Worm (Caenorhabditis elegans) whole organism, L1 larva: Measurements from ENCODE around the gene btf-1.

Experiments used
- ceh-82 ChIP-seq, 3 experiments: fragments of 150-350 bp in 1 of 3; sonication (generic microtip) in 2 of 3; optimal IDR thresholded peaks; 2 replicates each; lab custom pipeline; 2014 to 2017; ENCODE audit warnings: missing biosample characterization in 3 of 3, missing genetic modification characterization in 3 of 3
- fkh-10 ChIP-seq: sonication (generic microtip); optimal IDR thresholded peaks from 2 replicates; lab custom pipeline; 2017; ENCODE audit warnings: missing biosample characterization, missing genetic modification reagents, missing genetic modification characterization
- fkh-4 ChIP-seq: sonication (generic microtip); optimal IDR thresholded peaks from 2 replicates; lab custom pipeline; 2016; ENCODE audit warnings: missing compliant biosample characterization, missing genetic modification characterization, borderline replicate concordance
- nhr-12 ChIP-seq: sonication (generic microtip); optimal IDR thresholded peaks from 2 replicates; lab custom pipeline; 2017; ENCODE audit warnings: missing biosample characterization, missing genetic modification characterization
- pqm-1 ChIP-seq: sonication (generic microtip); optimal IDR thresholded peaks from 3 replicates; lab custom pipeline; 2017; ENCODE audit warnings: missing biosample characterization, missing genetic modification characterization
- tbx-2 ChIP-seq: sonication (generic microtip); optimal IDR thresholded peaks from 2 replicates; lab custom pipeline; 2016; ENCODE audit warnings: missing genetic modification characterization, missing compliant biosample characterization
- ztf-4 ChIP-seq: fragments of 150-350 bp; optimal IDR thresholded peaks from 2 replicates; lab custom pipeline; 2014; ENCODE audit warnings: missing biosample characterization, missing genetic modification characterization

DNA sequence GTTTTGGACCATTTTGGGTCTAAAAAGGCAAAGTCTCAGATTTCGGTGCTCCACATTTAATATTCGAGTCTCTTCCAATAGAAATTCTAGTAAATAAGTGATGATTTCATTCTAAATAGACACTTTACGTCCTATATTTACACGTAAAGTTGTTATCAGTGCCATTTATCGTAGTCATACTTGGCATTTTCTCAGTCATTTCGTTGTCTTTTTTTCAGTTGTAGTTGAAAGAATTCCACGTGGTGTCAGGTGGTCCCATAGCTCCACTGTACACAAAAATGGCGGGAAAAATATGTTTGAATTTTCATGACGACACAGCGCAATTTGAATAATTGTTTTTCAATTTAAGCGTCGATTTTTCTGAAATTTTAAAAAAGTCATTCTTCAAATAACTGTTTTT is 9.6 kb upstream of the btf-1 start:
- TF ChIP-seq fkh-10 (GFP tag; lab: Kevin White, UChicago) (no peak), ceh-82 (tag; optimal IDR thresholded peaks at IDR 0.05; lab: Kevin White, UChicago) (no peak), tbx-2 (tag; lab: Kevin White, UChicago) (no peak), pqm-1 (tag; lab: Kevin White, UChicago) (no peak), ztf-4 (tag; lab: Kevin White, UChicago) (no peak), nhr-12 (tag; lab: Kevin White, UChicago) (no peak), fkh-4 (tag; lab: Kevin White, UChicago) (no peak)
